Worm (Caenorhabditis elegans) whole organism, L4/young adult: Measurements from ENCODE around the gene set-25.

ENCODE experiments used
- W03F9.2 ChIP-seq: fragments of 150-350 bp; optimal IDR thresholded peaks from 2 replicates; lab custom pipeline; 2014; ENCODE audit warnings: missing biosample characterization, missing genetic modification characterization
- dao-5 ChIP-seq: sonication (generic microtip); optimal IDR thresholded peaks from 2 replicates; lab custom pipeline; 2016; ENCODE audit warnings: missing genotype, missing genetic modification characterization, moderate library complexity, missing compliant biosample characterization
- him-1 ChIP-seq: sonication (generic microtip); optimal IDR thresholded peaks from 2 replicates; lab custom pipeline; 2016; ENCODE audit warnings: missing genotype, missing genetic modification reagents, missing genetic modification characterization, missing compliant biosample characterization

DNA sequence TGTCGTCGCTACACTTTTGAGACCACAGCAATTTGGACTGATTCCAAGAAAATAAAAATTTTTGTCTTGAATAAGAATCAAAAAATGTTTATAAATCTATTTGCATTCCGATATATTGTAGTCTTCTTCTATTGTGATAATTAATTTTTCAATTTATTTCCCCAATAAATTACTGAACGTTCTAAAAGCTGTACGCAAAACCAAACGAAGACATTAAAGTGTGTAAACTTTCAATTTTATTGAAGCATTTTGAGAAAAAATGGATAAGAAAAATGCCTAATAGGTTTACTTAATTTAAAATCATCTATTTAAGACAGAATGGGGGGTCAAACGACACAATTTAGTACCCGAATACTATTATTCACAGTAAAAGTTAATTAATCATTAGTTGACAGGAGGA is 9.7 kb upstream of the set-25 start:
- no peak for TF ChIP-seq him-1 (tag; lab: Kevin White, UChicago)
- TF ChIP-seq dao-5 (tag; lab: Kevin White, UChicago) = no peak
- no peak for TF ChIP-seq W03F9.2
